Fruit fly (Drosophila melanogaster) whole organism, prepupa: Measurements from ENCODE around the gene CG42390.

Experiments used
- Blimp-1 ChIP-seq: fragments of 200-800 bp; sonication (Bioruptor generic); optimal IDR thresholded peaks from 3 replicates; lab custom pipeline; 2017; ENCODE audit warnings: missing biosample characterization, missing genetic modification characterization, mild to moderate bottlenecking, moderate library complexity, missing genetic modification reagents
- CG11762 ChIP-seq: fragments of 200-800 bp; sonication (Bioruptor generic); optimal IDR thresholded peaks from 3 replicates; lab custom pipeline; 2016; ENCODE audit warnings: missing biosample characterization, missing genetic modification characterization; ENCODE audit not compliant: insufficient read depth
- CG3032 ChIP-seq: fragments of 200-800 bp; optimal IDR thresholded peaks from 2 replicates; lab custom pipeline; 2019; ENCODE audit warnings: missing biosample characterization, mild to moderate bottlenecking, missing genetic modification characterization, moderate library complexity
- CG32006 ChIP-seq: fragments of 200-800 bp; sonication (Bioruptor generic); optimal IDR thresholded peaks from 3 replicates; lab custom pipeline; 2017; ENCODE audit warnings: missing biosample characterization, mild to moderate bottlenecking, missing genetic modification characterization
- CG34406 ChIP-seq: fragments of 200-800 bp; sonication (Bioruptor generic); optimal IDR thresholded peaks from 3 replicates; lab custom pipeline; 2016; ENCODE audit warnings: missing biosample characterization, missing genetic modification characterization
- CG3919 ChIP-seq: fragments of 200-800 bp; sonication (Bioruptor generic); optimal IDR thresholded peaks from 3 replicates; lab custom pipeline; 2016; ENCODE audit warnings: missing biosample characterization, missing genetic modification characterization
- CG4318 ChIP-seq: fragments of 200-800 bp; sonication (Bioruptor generic); optimal IDR thresholded peaks from 3 replicates; lab custom pipeline; 2017; ENCODE audit warnings: missing biosample characterization, mild to moderate bottlenecking, missing genetic modification characterization
- CG6276 ChIP-seq: fragments of 200-800 bp; sonication (Bioruptor generic); optimal IDR thresholded peaks from 2 replicates; lab custom pipeline; 2017; ENCODE audit warnings: missing biosample characterization, mild to moderate bottlenecking, missing genetic modification characterization
- CG6808 ChIP-seq: fragments of 200-800 bp; sonication (Bioruptor generic); optimal IDR thresholded peaks from 3 replicates; lab custom pipeline; 2017; ENCODE audit warnings: missing biosample characterization, missing genetic modification characterization, mild to moderate bottlenecking, moderate library complexity, missing genetic modification reagents
- CG6854 ChIP-seq: fragments of 200-800 bp; sonication (Bioruptor generic); optimal IDR thresholded peaks from 2 replicates; lab custom pipeline; 2017; ENCODE audit warnings: missing biosample characterization, mild to moderate bottlenecking, missing genetic modification characterization
- CG7368 ChIP-seq: fragments of 200-800 bp; sonication (Bioruptor generic); optimal IDR thresholded peaks from 3 replicates; lab custom pipeline; 2016; ENCODE audit warnings: missing biosample characterization, missing genetic modification characterization
- CG8319 ChIP-seq: fragments of 200-800 bp; sonication (Bioruptor generic); optimal IDR thresholded peaks from 3 replicates; lab custom pipeline; 2016; ENCODE audit warnings: missing biosample characterization, missing genetic modification characterization
- CG8632 ChIP-seq: fragments of 200-800 bp; sonication (Bioruptor generic); optimal IDR thresholded peaks from 3 replicates; lab custom pipeline; 2016; ENCODE audit warnings: missing biosample characterization, missing genetic modification characterization
- CG9139 ChIP-seq: fragments of 200-800 bp; sonication (Bioruptor generic); optimal IDR thresholded peaks from 3 replicates; lab custom pipeline; 2017; ENCODE audit warnings: missing biosample characterization, mild to moderate bottlenecking, missing genetic modification characterization
- Eip75B ChIP-seq: fragments of 200-800 bp; sonication (Bioruptor generic); optimal IDR thresholded peaks from 3 replicates; lab custom pipeline; 2016; ENCODE audit warnings: missing biosample characterization, missing genetic modification characterization
- Eip78C ChIP-seq: fragments of 200-800 bp; sonication (Bioruptor generic); peaks from one replicate; lab custom pipeline; 2016; ENCODE audit warnings: missing biosample characterization, missing genetic modification characterization
- Eip93F ChIP-seq: fragments of 200-800 bp; sonication (Bioruptor generic); optimal IDR thresholded peaks from 2 replicates; lab custom pipeline; 2016; ENCODE audit warnings: missing biosample characterization, mild to moderate bottlenecking, missing genetic modification characterization
- Ets21C ChIP-seq: fragments of 200-800 bp; sonication (Bioruptor generic); optimal IDR thresholded peaks from 3 replicates; lab custom pipeline; 2016; ENCODE audit warnings: missing biosample characterization, missing genetic modification characterization
- Hr38 ChIP-seq: sonication (Bioruptor generic); optimal IDR thresholded peaks from 2 replicates; lab custom pipeline; 2016; ENCODE audit warnings: missing biosample characterization, missing genetic modification characterization
- Hr39 ChIP-seq: fragments of 200-800 bp; sonication (Bioruptor generic); optimal IDR thresholded peaks from 2 replicates; lab custom pipeline; 2016; ENCODE audit warnings: missing biosample characterization, missing genetic modification characterization
- Hr4 ChIP-seq: fragments of 200-800 bp; sonication (Bioruptor generic); optimal IDR thresholded peaks from 3 replicates; lab custom pipeline; 2016; ENCODE audit warnings: missing biosample characterization, missing genetic modification characterization
- Lpt ChIP-seq: fragments of 200-800 bp; sonication (Bioruptor generic); optimal IDR thresholded peaks from 3 replicates; lab custom pipeline; 2016; ENCODE audit warnings: missing biosample characterization, missing genetic modification characterization
- Met ChIP-seq: fragments of 200-800 bp; sonication (Bioruptor generic); optimal IDR thresholded peaks from 3 replicates; lab custom pipeline; 2016; ENCODE audit warnings: missing biosample characterization, missing genetic modification characterization
- Sox102F ChIP-seq: fragments of 200-800 bp; sonication (Bioruptor generic); optimal IDR thresholded peaks from 2 replicates; lab custom pipeline; 2016; ENCODE audit warnings: missing biosample characterization, mild to moderate bottlenecking, missing genetic modification characterization
- Sox14 ChIP-seq: fragments of 200-800 bp; sonication (Bioruptor generic); optimal IDR thresholded peaks from 3 replicates; lab custom pipeline; 2016; ENCODE audit warnings: missing biosample characterization, missing genetic modification characterization
- achi ChIP-seq: fragments of 200-800 bp; sonication (Bioruptor generic); optimal IDR thresholded peaks from 3 replicates; lab custom pipeline; 2016; ENCODE audit warnings: missing biosample characterization, missing genetic modification characterization
- cyc ChIP-seq: fragments of 200-800 bp; sonication (Bioruptor generic); optimal IDR thresholded peaks from 3 replicates; lab custom pipeline; 2016; ENCODE audit warnings: missing biosample characterization, missing genetic modification characterization
- dac ChIP-seq: fragments of 200-800 bp; sonication (Bioruptor generic); optimal IDR thresholded peaks from 2 replicates; lab custom pipeline; 2017; ENCODE audit warnings: missing biosample characterization, mild to moderate bottlenecking, missing genetic modification characterization
- fd59A ChIP-seq: fragments of 200-800 bp; sonication (Bioruptor generic); optimal IDR thresholded peaks from 2 replicates; lab custom pipeline; 2017; ENCODE audit warnings: missing biosample characterization, mild to moderate bottlenecking, missing genetic modification characterization, missing genetic modification reagents
- fd85E ChIP-seq: fragments of 200-800 bp; sonication (Bioruptor generic); optimal IDR thresholded peaks from 3 replicates; lab custom pipeline; 2016; ENCODE audit warnings: missing biosample characterization, missing genetic modification characterization
- fkh ChIP-seq: fragments of 200-800 bp; sonication (Bioruptor generic); optimal IDR thresholded peaks from 3 replicates; lab custom pipeline; 2017; ENCODE audit warnings: missing biosample characterization, mild to moderate bottlenecking, missing genetic modification characterization, moderate library complexity
- pdm3 ChIP-seq: fragments of 200-800 bp; sonication (Bioruptor generic); optimal IDR thresholded peaks from 3 replicates; lab custom pipeline; 2016; ENCODE audit warnings: missing biosample characterization, missing genetic modification characterization
- ss ChIP-seq, 2 experiments: fragments of 200-800 bp; sonication (Bioruptor generic); optimal IDR thresholded peaks; 2 replicates in 1 of 2; 3 replicates in 1 of 2; lab custom pipeline; 2017 to 2018; ENCODE audit warnings: mild to moderate bottlenecking in 2 of 2, missing biosample characterization in 2 of 2, missing genetic modification characterization in 2 of 2, moderate library complexity in 1 of 2
- svp ChIP-seq: fragments of 200-800 bp; sonication (Bioruptor generic); peaks from one replicate; lab custom pipeline; 2016; ENCODE audit warnings: missing biosample characterization, missing genetic modification characterization
- vri ChIP-seq: fragments of 200-800 bp; sonication (Bioruptor generic); optimal IDR thresholded peaks from 3 replicates; lab custom pipeline; 2016; ENCODE audit warnings: missing biosample characterization, mild to moderate bottlenecking, missing genetic modification characterization

Gene CG42390

DNA sequence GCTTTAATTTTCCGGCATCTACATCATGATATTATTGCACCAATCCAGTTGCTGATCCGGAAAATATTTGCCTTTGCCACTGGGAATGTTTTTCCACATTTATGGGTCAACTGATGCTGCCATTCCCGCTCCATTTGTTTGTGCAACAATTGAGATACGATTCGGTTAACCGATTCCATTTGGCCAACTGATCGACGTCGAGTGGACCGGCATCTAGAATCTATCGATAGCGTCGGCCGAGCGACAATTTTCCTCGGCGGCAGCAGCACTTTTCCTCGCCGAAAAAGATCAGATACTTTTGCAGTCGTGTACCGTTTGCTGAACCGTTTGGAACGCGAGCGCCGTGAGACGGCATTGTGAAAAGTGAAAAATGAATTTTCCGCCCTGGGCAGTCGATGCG is at the start of gene CG42390:
CG42390 (plus strand) TSS at position 301 of the 400 bp plus-strand sequence.
- TF ChIP-seq dac (GFP tag; lab: Kevin White, UChicago), result no peak
- no peak for TF ChIP-seq Eip93F (GFP tag; lab: Kevin White, UChicago)
- no peak for TF ChIP-seq CG9139
- no peak for TF ChIP-seq fkh (GFP tag; lab: Kevin White, UChicago)
- TF ChIP-seq Met (GFP tag; lab: Kevin White, UChicago), result no peak
- TF ChIP-seq CG34406 (GFP tag; lab: Kevin White, UChicago), result no peak
- no peak for TF ChIP-seq CG32006
- no peak for TF ChIP-seq Hr4
- TF ChIP-seq vri (GFP tag; lab: Kevin White, UChicago), result no peak
- TF ChIP-seq cyc (GFP tag; lab: Kevin White, UChicago), result no peak
- TF ChIP-seq, all 60 proteins: peak for 0

dm6 chr3R:22071628-22072027 is 48.2 kb upstream of the CG42390 start:
- TF ChIP-seq CG8319 (no peak), CG11762 (GFP tag; lab: Kevin White, UChicago) (no peak), svp (GFP tag; lab: Kevin White, UChicago) (no peak), Sox14 (GFP tag; lab: Kevin White, UChicago) (no peak), Eip78C (GFP tag; lab: Kevin White, UChicago) (no peak), CG32006 (no peak)

dm6 chr3R:22072553-22072952 is 47.3 kb upstream of the CG42390 start:
- no peak for TF ChIP-seq CG32006
- no peak for TF ChIP-seq CG6854 (GFP tag; lab: Kevin White, UChicago)
- no peak for TF ChIP-seq Sox14 (GFP tag; lab: Kevin White, UChicago)
- peak; percentile 36 for TF ChIP-seq Eip78C (GFP tag; lab: Kevin White, UChicago)

DNA sequence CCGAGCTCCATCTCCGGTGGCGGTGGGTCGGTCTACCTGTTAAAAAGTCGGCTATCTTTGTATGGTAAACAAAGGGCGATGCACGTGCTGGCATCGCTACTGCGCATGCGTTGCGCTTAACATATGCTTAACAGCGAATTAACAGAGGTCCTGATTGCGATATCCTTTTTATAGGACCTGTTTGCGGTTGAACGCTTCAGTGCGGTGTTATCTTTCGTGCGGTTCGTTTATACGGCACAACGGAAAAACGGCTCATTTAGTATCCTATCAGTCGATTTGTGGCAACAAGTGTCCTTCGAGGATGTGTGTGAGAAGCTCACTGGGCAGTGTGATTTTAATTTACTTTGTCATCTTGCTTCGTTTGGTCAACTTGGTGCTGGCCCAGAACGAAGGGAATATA is 39.7 kb upstream of the CG42390 start, which contains the start of gene CG13408:
CG13408 (plus strand) TSS at position 222 of the 400 bp plus-strand sequence.
- TF ChIP-seq Blimp-1 (GFP tag; lab: Kevin White, UChicago) (no peak), Met (GFP tag; lab: Kevin White, UChicago) (no peak), CG6808 (GFP tag; lab: Kevin White, UChicago) (no peak), CG7368 (GFP tag; lab: Kevin White, UChicago) (no peak), Sox102F (GFP tag; lab: Kevin White, UChicago) (no peak), CG32006 (no peak), Hr39 (GFP tag; lab: Kevin White, UChicago) (no peak), CG3032 (no peak), Eip75B (GFP tag; lab: Kevin White, UChicago) (no peak), pdm3 (GFP tag; lab: Kevin White, UChicago) (no peak), fd85E (GFP tag; lab: Kevin White, UChicago) (no peak), CG3919 (no peak)
- TF ChIP-seq, all 60 proteins: peak for 0

dm6 chr3R:22086297-22086696 is 33.6 kb upstream of the CG42390 start, which contains the start of gene BomT3:
Gene BomT3 (minus strand): TSS chr3R:22086397.
- TF ChIP-seq CG4318 (GFP tag; lab: Kevin White, UChicago) (no peak), CG6808 (GFP tag; lab: Kevin White, UChicago) (no peak), ss (GFP tag; optimal IDR thresholded peaks at IDR 0.05; lab: Kevin White, UChicago) (no peak), CG6276 (GFP tag; lab: Kevin White, UChicago) (no peak), fd85E (GFP tag; lab: Kevin White, UChicago) (no peak), Ets21C (GFP tag; lab: Kevin White, UChicago) (no peak), Eip75B (GFP tag; lab: Kevin White, UChicago) (no peak), Lpt (GFP tag; lab: Kevin White, UChicago) (no peak), fd59A (GFP tag; lab: Kevin White, UChicago) (no peak), CG8632 (GFP tag; lab: Kevin White, UChicago) (no peak), Hr38 (no peak), Eip93F (GFP tag; lab: Kevin White, UChicago) (no peak), achi (GFP tag; lab: Kevin White, UChicago) (no peak)
